Fruit fly (Drosophila melanogaster) S2 (cell line): ENCODE measurements around the gene croc.

Experiments
- CG8478 ChIP-seq: fragments of >200 bp; optimal IDR thresholded peaks from 2 replicates; lab custom pipeline; 2018
- CTCF ChIP-seq, 2 experiments: fragments of >200 bp; optimal IDR thresholded peaks; 2 replicates each; lab custom pipeline; 2018

- TF ChIP-seq CG8478 (lab: Kevin White, UChicago) (no peak), CTCF (optimal IDR thresholded peaks at IDR 0.05; lab: Kevin White, UChicago) (no peak)
Measured at dm6 chr3L:21444719-21445118, 31.6 kb downstream of the croc start, which contains the start of gene Alp1.
